5 worm cellular contexts compared by ENCODE assay signal in genomic region chrIV:4885435-4885834, ce11.
TF ChIP-seq lines count a peak whose summit lies in the region.

No protein-coding gene starts in this region.

TF ChIP-seq in whole organism, L1 larva, 84 proteins besides CTCF, POLR2A, EP300 and RAD21:
- TF ChIP-seq snpc-4 (tag; optimal IDR thresholded peaks at IDR 0.05; lab: Kevin White, UChicago) (peak; percentile 53), blmp-1 (tag; optimal IDR thresholded peaks at IDR 0.05; lab: Kevin White, UChicago) (no peak)

TF ChIP-seq in whole organism, L4 larva, 104 proteins besides CTCF, POLR2A, EP300 and RAD21:
- TF ChIP-seq egl-27 (tag; optimal IDR thresholded peaks at IDR 0.05; lab: Kevin White, UChicago) (no peak), rbr-2 (tag; optimal IDR thresholded peaks at IDR 0.05; lab: Kevin White, UChicago) (no peak), hlh-11 (tag; optimal IDR thresholded peaks at IDR 0.05; lab: Kevin White, UChicago) (no peak), snpc-1.2 (GFP tag; IDR thresholded peaks at IDR 0.05; lab: Robert Waterston, UW) (peak; percentile 96), skn-1 (tag; optimal IDR thresholded peaks at IDR 0.05; lab: Kevin White, UChicago) (no peak), ZK546.5 (tag; optimal IDR thresholded peaks at IDR 0.05; lab: Kevin White, UChicago) (no peak), nhr-10 (tag; optimal IDR thresholded peaks at IDR 0.05; lab: Kevin White, UChicago) (no peak), nhr-11 (tag; optimal IDR thresholded peaks at IDR 0.05; lab: Kevin White, UChicago) (no peak), F26F4.8 (GFP tag; conservative IDR thresholded peaks at IDR 0.05; lab: Robert Waterston, UW) (peak; percentile 66; the same call in 1 of the 2 replicates), spr-1 (tag; optimal IDR thresholded peaks at IDR 0.05; lab: Kevin White, UChicago) (no peak), lim-7 (GFP tag; IDR thresholded peaks at IDR 0.05; lab: Robert Waterston, UW) (no peak; the same call in 1 of the 2 replicates)

TF ChIP-seq in whole organism, early embryonic, 17 proteins besides CTCF, POLR2A, EP300 and RAD21:
- TF ChIP-seq sea-1 (GFP tag; conservative IDR thresholded peaks at IDR 0.05; lab: Robert Waterston, UW) = 0 out of 2 replicates have a peak, but pooled peaks have one; percentile 49
- TF ChIP-seq flt-1 (GFP tag; IDR thresholded peaks at IDR 0.05; lab: Robert Waterston, UW) = no peak
- 0 out of 2 replicates have a peak, but pooled peaks have one; percentile 59 for TF ChIP-seq pes-1 (GFP tag; IDR thresholded peaks at IDR 0.05; lab: Robert Waterston, UW)
- no peak for TF ChIP-seq ets-7 (tag; optimal IDR thresholded peaks at IDR 0.05; lab: Kevin White, UChicago)
- TF ChIP-seq ceh-36 (tag; optimal IDR thresholded peaks at IDR 0.05; lab: Kevin White, UChicago) = peak; percentile 1

TF ChIP-seq in whole organism, midembryonic, 9 proteins besides CTCF, POLR2A, EP300 and RAD21:
- TF ChIP-seq flt-1 (GFP tag; IDR thresholded peaks at IDR 0.05; lab: Robert Waterston, UW) (peak; percentile 23; the same call in 1 of the 2 replicates), klf-2 (GFP tag; conservative IDR thresholded peaks at IDR 0.05; lab: Robert Waterston, UW) (no peak), med-1 (GFP tag; optimal IDR thresholded peaks at IDR 0.05; lab: Kevin White, UChicago; ENCODE audit: insufficient read depth) (no peak)

TF ChIP-seq in whole organism, young adult, 124 proteins besides CTCF, POLR2A, EP300 and RAD21:
- peak; percentile 62 for TF ChIP-seq rpc-1 (optimal IDR thresholded peaks at IDR 0.05; lab: Kevin White, UChicago)
- TF ChIP-seq rpc-1 (tag; optimal IDR thresholded peaks at IDR 0.05; lab: Kevin White, UChicago) = peak; percentile 82
- peak; percentile 44; the same call in 1 of the 2 replicates for TF ChIP-seq C17E4.6 (GFP tag; IDR thresholded peaks at IDR 0.05; lab: Robert Waterston, UW)
- no peak for TF ChIP-seq ceh-91 (GFP tag; IDR thresholded peaks at IDR 0.05; lab: Robert Waterston, UW)
- peak; percentile 80 for TF ChIP-seq tbp1 (GFP tag; optimal IDR thresholded peaks at IDR 0.05; lab: Kevin White, UChicago)
- no peak for TF ChIP-seq F39B2.1 (GFP tag; IDR thresholded peaks at IDR 0.05; lab: Robert Waterston, UW)
- TF ChIP-seq snpc-3.4 (tag; optimal IDR thresholded peaks at IDR 0.05; lab: Kevin White, UChicago) = peak; percentile 52
- TF ChIP-seq ztf-25 (GFP tag; IDR thresholded peaks at IDR 0.05; lab: Robert Waterston, UW) = 0 out of 2 replicates have a peak, but pooled peaks have one; percentile 50
- no peak for TF ChIP-seq hlh-12 (tag; optimal IDR thresholded peaks at IDR 0.05; lab: Kevin White, UChicago)
- no peak for TF ChIP-seq Y53F4B.3 (GFP tag; IDR thresholded peaks at IDR 0.05; lab: Robert Waterston, UW)
- no peak for TF ChIP-seq F10E7.11 (tag; optimal IDR thresholded peaks at IDR 0.05; lab: Kevin White, UChicago)
- TF ChIP-seq F37B4.10 (GFP tag; IDR thresholded peaks at IDR 0.05; lab: Robert Waterston, UW) = no peak
- TF ChIP-seq nfya-1 (tag; optimal IDR thresholded peaks at IDR 0.05; lab: Kevin White, UChicago; ENCODE audit: borderline replicate concordance, insufficient read depth) = no peak
- TF ChIP-seq F33H1.4 (GFP tag; IDR thresholded peaks at IDR 0.05; lab: Robert Waterston, UW) = no peak
- no peak for TF ChIP-seq Y95B8A.8 (GFP tag; IDR thresholded peaks at IDR 0.05; lab: Robert Waterston, UW)
- no peak for TF ChIP-seq ceh-58 (GFP tag; IDR thresholded peaks at IDR 0.05; lab: Robert Waterston, UW)
- TF ChIP-seq lsy-27 (tag; optimal IDR thresholded peaks at IDR 0.05; lab: Kevin White, UChicago; ENCODE audit: borderline replicate concordance, insufficient read depth) = no peak
- no peak for TF ChIP-seq ceh-79 (tag; optimal IDR thresholded peaks at IDR 0.05; lab: Kevin White, UChicago)
- peak; percentile 58 for TF ChIP-seq die-1 (tag; optimal IDR thresholded peaks at IDR 0.05; lab: Kevin White, UChicago)
- no peak for TF ChIP-seq bed-2 (GFP tag; IDR thresholded peaks at IDR 0.05; lab: Robert Waterston, UW)
- peak; percentile 80 for TF ChIP-seq snpc-4 (GFP tag; optimal IDR thresholded peaks at IDR 0.05; lab: Kevin White, UChicago)
- peak; percentile 83 to 95 (median 90) for TF ChIP-seq snpc-4 (tag; optimal IDR thresholded peaks at IDR 0.05; lab: Kevin White, UChicago)
- TF ChIP-seq snpc-1.1 (tag; optimal IDR thresholded peaks at IDR 0.05; lab: Kevin White, UChicago; ENCODE audit: insufficient read depth) = peak; percentile 88
- TF ChIP-seq lin-26 (GFP tag; IDR thresholded peaks at IDR 0.05; lab: Robert Waterston, UW) = peak; percentile 49; the same call in 1 of the 2 replicates
- TF ChIP-seq mel-28 (tag; optimal IDR thresholded peaks at IDR 0.05; lab: Kevin White, UChicago; ENCODE audit: borderline replicate concordance) = no peak
- TF ChIP-seq cebp-1 (GFP tag; IDR thresholded peaks at IDR 0.05; lab: Robert Waterston, UW) = no peak
- TF ChIP-seq cebp-1 (tag; optimal IDR thresholded peaks at IDR 0.05; lab: Kevin White, UChicago) = no peak
- peak; percentile 83 for TF ChIP-seq attf-6 (GFP tag; IDR thresholded peaks at IDR 0.05; lab: Robert Waterston, UW)
- no peak for TF ChIP-seq pha-4 (tag; optimal IDR thresholded peaks at IDR 0.05; lab: Kevin White, UChicago)
- no peak for TF ChIP-seq efl-1 (GFP tag; optimal IDR thresholded peaks at IDR 0.05; lab: Kevin White, UChicago)
- TF ChIP-seq gei-17 (GFP tag; optimal IDR thresholded peaks at IDR 0.05; lab: Kevin White, UChicago) = no peak
- TF ChIP-seq chd-7 (tag; optimal IDR thresholded peaks at IDR 0.05; lab: Kevin White, UChicago) = no peak
- no peak for TF ChIP-seq ztf-22 (GFP tag; optimal IDR thresholded peaks at IDR 0.05; lab: Kevin White, UChicago)
- no peak for TF ChIP-seq lin-35 (GFP tag; optimal IDR thresholded peaks at IDR 0.05; lab: Kevin White, UChicago)
- no peak for TF ChIP-seq B0336.3 (GFP tag; IDR thresholded peaks at IDR 0.05; lab: Robert Waterston, UW)
- TF ChIP-seq F49E8.2 (tag; optimal IDR thresholded peaks at IDR 0.05; lab: Kevin White, UChicago; ENCODE audit: insufficient read depth) = no peak
- peak; percentile 23 for TF ChIP-seq ztf-18 (tag; optimal IDR thresholded peaks at IDR 0.05; lab: Kevin White, UChicago)
- no peak for TF ChIP-seq nhr-90 (tag; optimal IDR thresholded peaks at IDR 0.05; lab: Kevin White, UChicago)
- TF ChIP-seq unc-62 (GFP tag; optimal IDR thresholded peaks at IDR 0.05; lab: Kevin White, UChicago) = no peak
- no peak for TF ChIP-seq F22D6.2 (tag; optimal IDR thresholded peaks at IDR 0.05; lab: Kevin White, UChicago)
- no peak for TF ChIP-seq F55B11.4 (tag; optimal IDR thresholded peaks at IDR 0.05; lab: Kevin White, UChicago; ENCODE audit: borderline replicate concordance, insufficient read depth)
- TF ChIP-seq mxl-1 (tag; optimal IDR thresholded peaks at IDR 0.05; lab: Kevin White, UChicago) = no peak
- no peak for TF ChIP-seq ceh-27 (GFP tag; optimal IDR thresholded peaks at IDR 0.05; lab: Kevin White, UChicago)
- TF ChIP-seq athp-1 (tag; optimal IDR thresholded peaks at IDR 0.05; lab: Kevin White, UChicago) = no peak
- TF ChIP-seq zfh-2 (GFP tag; conservative IDR thresholded peaks at IDR 0.05; lab: Robert Waterston, UW) = no peak
- TF ChIP-seq let-607 (tag; optimal IDR thresholded peaks at IDR 0.05; lab: Kevin White, UChicago) = no peak
- TF ChIP-seq him-1 (tag; optimal IDR thresholded peaks at IDR 0.05; lab: Kevin White, UChicago) = peak; percentile 35
- TF ChIP-seq K11D2.4 (GFP tag; IDR thresholded peaks at IDR 0.05; lab: Robert Waterston, UW) = no peak
- no peak for TF ChIP-seq atf-7 (tag; optimal IDR thresholded peaks at IDR 0.05; lab: Kevin White, UChicago)
- no peak for TF ChIP-seq ccch-3 (GFP tag; optimal IDR thresholded peaks at IDR 0.05; lab: Kevin White, UChicago)
- TF ChIP-seq D2030.7 (GFP tag; IDR thresholded peaks at IDR 0.05; lab: Robert Waterston, UW) = peak; percentile 39; the same call in 1 of the 2 replicates
- TF ChIP-seq ama-1 (optimal IDR thresholded peaks at IDR 0.05; lab: Kevin White, UChicago) = no peak
- no peak for TF ChIP-seq ama-1 (GFP tag; optimal IDR thresholded peaks at IDR 0.05; lab: Kevin White, UChicago)
- peak; percentile 53 for TF ChIP-seq B0261.1 (tag; optimal IDR thresholded peaks at IDR 0.05; lab: Kevin White, UChicago)
- no peak for TF ChIP-seq somi-1 (GFP tag; optimal IDR thresholded peaks at IDR 0.05; lab: Kevin White, UChicago)
- no peak for TF ChIP-seq hrde-1 (tag; optimal IDR thresholded peaks at IDR 0.05; lab: Kevin White, UChicago; ENCODE audit: borderline replicate concordance)
